Worm (Caenorhabditis elegans) whole organism, L2 larva: ENCODE data around the gene lig-1.

Experiments used
- C34F6.9 ChIP-seq: fragments of 150-350 bp; optimal IDR thresholded peaks from 2 replicates; lab custom pipeline; 2014; ENCODE audit warnings: missing biosample characterization, missing genetic modification characterization
- F13H6.1 ChIP-seq: sonication (generic microtip); optimal IDR thresholded peaks from 2 replicates; lab custom pipeline; 2016; ENCODE audit warnings: missing genetic modification characterization, missing compliant biosample characterization
- R02D3.7 ChIP-seq: fragments of 150-350 bp; optimal IDR thresholded peaks from 2 replicates; lab custom pipeline; 2014; ENCODE audit warnings: missing biosample characterization, missing genetic modification characterization
- Y55F3AM.14 ChIP-seq: fragments of 200-800 bp; sonication (Bioruptor generic); optimal IDR thresholded peaks from 2 replicates; lab custom pipeline; 2018; ENCODE audit warnings: mild to moderate bottlenecking, missing genetic modification characterization, missing compliant biosample characterization
- ZK546.5 ChIP-seq: sonication (generic microtip); optimal IDR thresholded peaks from 2 replicates; lab custom pipeline; 2017; ENCODE audit warnings: missing biosample characterization, missing genetic modification characterization
- alr-1 ChIP-seq: fragments of 150-350 bp; optimal IDR thresholded peaks from 2 replicates; lab custom pipeline; 2014; ENCODE audit warnings: missing biosample characterization, missing genetic modification characterization
- aly-2 ChIP-seq: fragments of 150-350 bp; optimal IDR thresholded peaks from 2 replicates; lab custom pipeline; 2014; ENCODE audit warnings: missing biosample characterization, missing genetic modification characterization
- ama-1 ChIP-seq: fragments of 150-350 bp; optimal IDR thresholded peaks from 2 replicates; lab custom pipeline; 2018; ENCODE audit warnings: inconsistent platforms
- ceh-16 ChIP-seq: fragments of 150-350 bp; optimal IDR thresholded peaks from 2 replicates; lab custom pipeline; 2014; ENCODE audit warnings: missing biosample characterization, missing genetic modification characterization
- ceh-82 ChIP-seq: fragments of 150-350 bp; optimal IDR thresholded peaks from 2 replicates; lab custom pipeline; 2014; ENCODE audit warnings: missing biosample characterization, missing genetic modification characterization
- crh-2 ChIP-seq: sonication (generic microtip); optimal IDR thresholded peaks from 2 replicates; lab custom pipeline; 2017; ENCODE audit warnings: missing biosample characterization, missing genetic modification characterization
- egl-27 ChIP-seq: sonication (generic microtip); optimal IDR thresholded peaks from 3 replicates; lab custom pipeline; 2017; ENCODE audit warnings: missing biosample characterization, missing genetic modification reagents, missing genetic modification characterization
- elt-1 ChIP-seq: fragments of 150-350 bp; optimal IDR thresholded peaks from 2 replicates; lab custom pipeline; 2014; ENCODE audit warnings: missing biosample characterization, missing genetic modification characterization
- fos-1 ChIP-seq: fragments of 150-350 bp; optimal IDR thresholded peaks from 2 replicates; lab custom pipeline; 2014; ENCODE audit warnings: missing biosample characterization, missing genetic modification characterization
- gmeb-1 ChIP-seq: fragments of 150-350 bp; optimal IDR thresholded peaks from 2 replicates; lab custom pipeline; 2014; ENCODE audit warnings: missing biosample characterization, missing genetic modification characterization
- lin-11 ChIP-seq: fragments of 150-350 bp; sonication (generic microtip); optimal IDR thresholded peaks from 2 replicates; lab custom pipeline; 2014; ENCODE audit warnings: missing biosample characterization, missing genetic modification characterization, inconsistent platforms, mixed read lengths
- lin-13 ChIP-seq: fragments of 150-350 bp; optimal IDR thresholded peaks from 2 replicates; lab custom pipeline; 2014; ENCODE audit warnings: missing biosample characterization, missing genetic modification reagents, missing genetic modification characterization
- lin-39 ChIP-seq: fragments of 150-350 bp; optimal IDR thresholded peaks from 2 replicates; lab custom pipeline; 2014; ENCODE audit warnings: missing biosample characterization, missing genetic modification reagents, missing genetic modification characterization
- lsy-2 ChIP-seq, 2 experiments: fragments of 150-350 bp in 1 of 2; sonication (generic microtip) in 1 of 2; optimal IDR thresholded peaks; 2 replicates each; lab custom pipeline; 2014 to 2017; ENCODE audit warnings: missing biosample characterization in 2 of 2, missing genetic modification characterization in 2 of 2
- mab-5 ChIP-seq: fragments of 150-350 bp; optimal IDR thresholded peaks from 2 replicates; lab custom pipeline; 2014; ENCODE audit warnings: missing biosample characterization, missing genetic modification characterization
- mbf-1 ChIP-seq: sonication (generic microtip); optimal IDR thresholded peaks from 2 replicates; lab custom pipeline; 2017; ENCODE audit warnings: missing biosample characterization, missing genetic modification characterization
- mdl-1 ChIP-seq, 2 experiments: fragments of 150-350 bp in 1 of 2; sonication (generic microtip) in 1 of 2; optimal IDR thresholded peaks; 2 replicates each; lab custom pipeline; 2017; ENCODE audit warnings: missing biosample characterization in 2 of 2, missing genetic modification characterization in 2 of 2
- nhr-10 ChIP-seq: sonication (generic microtip); optimal IDR thresholded peaks from 2 replicates; lab custom pipeline; 2017; ENCODE audit warnings: missing biosample characterization, missing genetic modification characterization
- nhr-11 ChIP-seq: fragments of 150-350 bp; optimal IDR thresholded peaks from 2 replicates; lab custom pipeline; 2014; ENCODE audit warnings: missing biosample characterization, missing genetic modification characterization
- nhr-12 ChIP-seq: fragments of 150-350 bp; optimal IDR thresholded peaks from 2 replicates; lab custom pipeline; 2014; ENCODE audit warnings: missing biosample characterization, missing genetic modification characterization
- nhr-129 ChIP-seq: fragments of 150-350 bp; optimal IDR thresholded peaks from 2 replicates; lab custom pipeline; 2014; ENCODE audit warnings: missing biosample characterization, missing genetic modification characterization
- nhr-21 ChIP-seq: fragments of 150-350 bp; optimal IDR thresholded peaks from 2 replicates; lab custom pipeline; 2014; ENCODE audit warnings: missing biosample characterization, missing genetic modification characterization
- nhr-23 ChIP-seq: fragments of 150-350 bp; optimal IDR thresholded peaks from 2 replicates; lab custom pipeline; 2014; ENCODE audit warnings: missing biosample characterization, missing genetic modification reagents, missing genetic modification characterization
- nhr-237 ChIP-seq: fragments of 150-350 bp; optimal IDR thresholded peaks from 2 replicates; lab custom pipeline; 2014; ENCODE audit warnings: missing biosample characterization, missing genetic modification characterization
- nhr-25 ChIP-seq: fragments of 150-350 bp; sonication (generic microtip); optimal IDR thresholded peaks from 3 replicates; lab custom pipeline; 2014; ENCODE audit warnings: missing biosample characterization, missing genetic modification characterization
- nhr-6 ChIP-seq: fragments of 150-350 bp; optimal IDR thresholded peaks from 2 replicates; lab custom pipeline; 2014; ENCODE audit warnings: missing biosample characterization, missing genetic modification characterization
- peb-1 ChIP-seq: fragments of 150-350 bp; optimal IDR thresholded peaks from 2 replicates; lab custom pipeline; 2014; ENCODE audit warnings: missing biosample characterization, missing genetic modification characterization
- sem-4 ChIP-seq: fragments of 150-350 bp; optimal IDR thresholded peaks from 2 replicates; lab custom pipeline; 2014; ENCODE audit warnings: missing biosample characterization, missing genetic modification reagents, missing genetic modification characterization
- sma-3 ChIP-seq: sonication (generic microtip); optimal IDR thresholded peaks from 2 replicates; lab custom pipeline; 2016; ENCODE audit warnings: missing genetic modification reagents, missing genetic modification characterization, missing compliant biosample characterization
- sma-9 ChIP-seq, 2 experiments: fragments of 150-350 bp in 1 of 2; sonication (generic microtip) in 1 of 2; optimal IDR thresholded peaks; 2 replicates each; lab custom pipeline; 2014 to 2016; ENCODE audit warnings: missing genetic modification characterization in 2 of 2, mild to moderate bottlenecking in 1 of 2, missing biosample characterization in 1 of 2, missing compliant biosample characterization in 1 of 2, missing genetic modification reagents in 1 of 2, moderate library complexity in 1 of 2
- snpc-4 ChIP-seq: fragments of 150-350 bp; optimal IDR thresholded peaks from 2 replicates; lab custom pipeline; 2014; ENCODE audit warnings: missing biosample characterization, missing genetic modification characterization
- unc-55 ChIP-seq: fragments of 150-350 bp; sonication (generic microtip); optimal IDR thresholded peaks from 3 replicates; lab custom pipeline; 2014; ENCODE audit warnings: missing biosample characterization, missing genetic modification reagents, missing genetic modification characterization
- unc-62 ChIP-seq: fragments of 150-350 bp; optimal IDR thresholded peaks from 2 replicates; lab custom pipeline; 2014; ENCODE audit warnings: missing biosample characterization, missing genetic modification reagents, missing genetic modification characterization
- zag-1 ChIP-seq: fragments of 150-350 bp; optimal IDR thresholded peaks from 2 replicates; lab custom pipeline; 2014; ENCODE audit warnings: missing biosample characterization, missing genetic modification characterization
- ztf-1 ChIP-seq: fragments of 200-800 bp; sonication (Bioruptor generic); conservative IDR thresholded peaks from 2 replicates; pipeline ENCODE4 v1.3.6; 2022; ENCODE audit warnings: missing genetic modification characterization, missing compliant biosample characterization
- ztf-11 ChIP-seq: sonication (generic microtip); optimal IDR thresholded peaks from 2 replicates; lab custom pipeline; 2017; ENCODE audit warnings: missing biosample characterization, missing genetic modification characterization
- ztf-4 ChIP-seq: fragments of 150-350 bp; optimal IDR thresholded peaks from 2 replicates; lab custom pipeline; 2014; ENCODE audit warnings: missing biosample characterization, missing genetic modification characterization

The lig-1 gene

ce11 chrV:10805934-10806333, 8.0 kb upstream of the lig-1 start, which contains the start of gene prp-38:
Gene prp-38, minus strand, starts transcription at chrV:10806034.
- TF ChIP-seq elt-1 (tag; lab: Kevin White, UChicago) (no peak), nhr-237 (tag; lab: Kevin White, UChicago) (no peak), unc-62 (GFP tag; lab: Kevin White, UChicago) (no peak), Y55F3AM.14 (GFP tag; lab: Kevin White, UChicago) (no peak), nhr-25 (tag; lab: Kevin White, UChicago) (no peak), aly-2 (tag; lab: Kevin White, UChicago) (no peak), peb-1 (no peak), sma-9 (GFP tag; optimal IDR thresholded peaks at IDR 0.05; lab: Kevin White, UChicago) (no peak), sma-9 (tag; optimal IDR thresholded peaks at IDR 0.05; lab: Kevin White, UChicago) (no peak), lin-13 (GFP tag; lab: Kevin White, UChicago) (no peak), gmeb-1 (no peak), F13H6.1 (tag; lab: Kevin White, UChicago) (no peak)

ce11 chrV:10807862-10808327, 6.0 kb upstream of the lig-1 start, which contains the start of gene plrg-1:
Gene plrg-1, minus strand, starts transcription at chrV:10807912.
- peak; percentile 74 for TF ChIP-seq snpc-4 (tag; lab: Kevin White, UChicago)
- peak; percentile 19 for TF ChIP-seq R02D3.7
- TF ChIP-seq nhr-237 (tag; lab: Kevin White, UChicago), result peak; percentile 23
- TF ChIP-seq ceh-82 (tag; lab: Kevin White, UChicago), result peak; percentile 50
- TF ChIP-seq egl-27 (tag; lab: Kevin White, UChicago), result peak; percentile 62
- peak; percentile 89 for TF ChIP-seq C34F6.9 (tag; lab: Kevin White, UChicago)
- no peak for TF ChIP-seq ama-1 (lab: Kevin White, UChicago)
- TF ChIP-seq gmeb-1, result peak; percentile 86
- peak; percentile 70 for TF ChIP-seq nhr-21
- TF ChIP-seq nhr-25 (tag; lab: Kevin White, UChicago), result peak; percentile 91
- peak; percentile 72 to 87 for TF ChIP-seq lsy-2 (tag; optimal IDR thresholded peaks at IDR 0.05; lab: Kevin White, UChicago)
- TF ChIP-seq lin-39 (tag; lab: Kevin White, UChicago), result no peak
- peak; percentile 82 for TF ChIP-seq lin-13 (GFP tag; lab: Kevin White, UChicago)
- peak; percentile 85 for TF ChIP-seq sem-4
- TF ChIP-seq elt-1 (tag; lab: Kevin White, UChicago), result no peak
- TF ChIP-seq ztf-1 (GFP tag; lab: Robert Waterston, UW), result no peak
- peak; percentile 83 for TF ChIP-seq ztf-4 (tag; lab: Kevin White, UChicago)
- TF ChIP-seq Y55F3AM.14 (GFP tag; lab: Kevin White, UChicago), result peak; percentile 7
- peak; percentile 91 for TF ChIP-seq mab-5 (tag; lab: Kevin White, UChicago)
- TF ChIP-seq sma-9 (GFP tag; optimal IDR thresholded peaks at IDR 0.05; lab: Kevin White, UChicago), result peak; percentile 96
- TF ChIP-seq sma-9 (tag; optimal IDR thresholded peaks at IDR 0.05; lab: Kevin White, UChicago), result no peak
- peak; percentile 62 for TF ChIP-seq nhr-6 (tag; lab: Kevin White, UChicago)
- TF ChIP-seq nhr-10 (tag; lab: Kevin White, UChicago), result no peak
- TF ChIP-seq unc-55 (GFP tag; lab: Kevin White, UChicago), result peak; percentile 95
- peak; percentile 63 for TF ChIP-seq ceh-16
- no peak for TF ChIP-seq mbf-1 (tag; lab: Kevin White, UChicago)
- TF ChIP-seq F13H6.1 (tag; lab: Kevin White, UChicago), result peak; percentile 93
- no peak for TF ChIP-seq nhr-12 (tag; lab: Kevin White, UChicago)
- peak; percentile 83 for TF ChIP-seq crh-2
- TF ChIP-seq alr-1, result peak; percentile 1
- peak; percentile 88 for TF ChIP-seq lin-11 (tag; lab: Kevin White, UChicago)
- TF ChIP-seq aly-2 (tag; lab: Kevin White, UChicago), result no peak
- peak; percentile 53 for TF ChIP-seq nhr-11 (tag; lab: Kevin White, UChicago)
- TF ChIP-seq fos-1 (tag; lab: Kevin White, UChicago), result peak; percentile 54
- TF ChIP-seq nhr-129 (tag; lab: Kevin White, UChicago), result peak; percentile 86
- peak; percentile 56 for TF ChIP-seq zag-1 (tag; lab: Kevin White, UChicago)
- TF ChIP-seq mdl-1 (tag; optimal IDR thresholded peaks at IDR 0.05; lab: Kevin White, UChicago), result peak in 1 of 2 experiments; percentile 30
- peak; percentile 22 for TF ChIP-seq ZK546.5 (tag; lab: Kevin White, UChicago)
- TF ChIP-seq unc-62 (GFP tag; lab: Kevin White, UChicago), result no peak
- TF ChIP-seq nhr-23 (tag; lab: Kevin White, UChicago), result no peak
- TF ChIP-seq ztf-11 (tag; lab: Kevin White, UChicago), result peak; percentile 9
- TF ChIP-seq sma-3 (GFP tag; lab: Kevin White, UChicago), result peak; percentile 90
